Worm (Caenorhabditis elegans): Measurements from ENCODE around the gene twk-12.

DNA sequence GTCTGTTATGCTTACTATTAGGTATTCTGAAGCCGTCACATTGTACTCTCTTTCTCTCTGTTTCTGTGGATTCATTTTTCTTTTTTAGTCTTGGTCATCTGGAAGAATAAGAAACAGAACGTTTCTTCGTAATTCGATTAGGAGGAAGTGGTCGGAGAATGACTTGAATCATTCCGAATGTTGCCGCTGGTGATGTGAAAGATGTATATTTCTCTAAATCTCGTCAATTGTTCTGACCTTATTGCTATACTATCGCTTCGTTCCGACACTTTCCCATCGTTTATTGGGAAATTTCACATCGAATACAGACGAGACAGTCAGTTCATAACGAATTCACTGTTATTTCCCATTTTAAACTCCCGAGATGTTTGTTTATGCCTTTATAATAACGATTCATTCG is 11.7 kb downstream of the twk-12 start:
- TF ChIP-seq ets-4 (tag; optimal IDR thresholded peaks at IDR 0.05), result no peak
- TF ChIP-seq npax-4 (tag; optimal IDR thresholded peaks at IDR 0.05), result no peak
- no peak for TF ChIP-seq fax-1 (tag; optimal IDR thresholded peaks at IDR 0.05)
- no peak for TF ChIP-seq unc-55 (GFP tag; optimal IDR thresholded peaks at IDR 0.05)
- TF ChIP-seq hlh-30 (tag; optimal IDR thresholded peaks at IDR 0.05; ENCODE audit: insufficient read depth), result no peak
- TF ChIP-seq ref-2 (tag; optimal IDR thresholded peaks at IDR 0.05), result no peak

Measured in whole organism, late embryonic.